Fruit fly (Drosophila melanogaster) whole organism, embryonic: Measurements from ENCODE around the gene CG4658.

Source experiments
- CG10267 ChIP-seq: fragments of 200-800 bp; sonication (Bioruptor generic); optimal IDR thresholded peaks from 2 replicates; lab custom pipeline; 2018; ENCODE audit warnings: missing biosample characterization, mild to moderate bottlenecking, missing genetic modification characterization, moderate library complexity
- CG10431 ChIP-seq: fragments of 200-800 bp; sonication (Bioruptor generic); optimal IDR thresholded peaks from 3 replicates; lab custom pipeline; 2018; ENCODE audit warnings: missing biosample characterization, mild to moderate bottlenecking, missing genetic modification characterization
- CG10462 ChIP-seq: fragments of 200-800 bp; sonication (Bioruptor generic); optimal IDR thresholded peaks from 2 replicates; lab custom pipeline; 2016; ENCODE audit warnings: missing biosample characterization, missing genetic modification characterization
- CG12104 ChIP-seq: fragments of 200-800 bp; sonication (Bioruptor generic); optimal IDR thresholded peaks from 3 replicates; lab custom pipeline; 2016; ENCODE audit warnings: missing biosample characterization, missing genetic modification characterization
- CG12236 ChIP-seq: fragments of 200-800 bp; sonication (Bioruptor generic); optimal IDR thresholded peaks from 2 replicates; lab custom pipeline; 2016; ENCODE audit warnings: missing biosample characterization, missing genetic modification characterization
- CG1233 ChIP-seq: fragments of 200-800 bp; sonication (Bioruptor generic); optimal IDR thresholded peaks from 4 replicates; lab custom pipeline; 2018; ENCODE audit warnings: missing biosample characterization, mild to moderate bottlenecking, missing genetic modification characterization
- CG13894 ChIP-seq: fragments of 200-800 bp; sonication (Bioruptor generic); optimal IDR thresholded peaks from 3 replicates; lab custom pipeline; 2018; ENCODE audit warnings: missing biosample characterization, mild to moderate bottlenecking, missing genetic modification characterization, moderate library complexity
- CG14050 ChIP-seq: fragments of 200-800 bp; sonication (Bioruptor generic); IDR thresholded peaks from 3 replicates; pipeline ENCODE4 v1.3.6; 2022; ENCODE audit warnings: missing biosample characterization, missing genetic modification characterization
- CG1602 ChIP-seq: fragments of 200-800 bp; sonication (Bioruptor generic); optimal IDR thresholded peaks from 3 replicates; lab custom pipeline; 2016; ENCODE audit warnings: missing biosample characterization, missing genetic modification characterization
- CG16813 ChIP-seq: fragments of 200-800 bp; sonication (Bioruptor generic); IDR thresholded peaks from 3 replicates; pipeline ENCODE4 v1.3.6; 2022; ENCODE audit warnings: missing biosample characterization, missing genetic modification characterization; ENCODE audit not compliant: partially characterized antibody
- CG18476 ChIP-seq: fragments of 200-800 bp; sonication (Bioruptor generic); optimal IDR thresholded peaks from 2 replicates; lab custom pipeline; 2016; ENCODE audit warnings: missing biosample characterization, mild to moderate bottlenecking, missing genetic modification characterization
- CG2129 ChIP-seq: fragments of 200-800 bp; sonication (Bioruptor generic); IDR thresholded peaks from 2 replicates; pipeline ENCODE4 v1.3.6; 2022; ENCODE audit warnings: missing biosample characterization, missing genetic modification characterization; ENCODE audit not compliant: partially characterized antibody
- CG3163 ChIP-seq: fragments of 200-800 bp; sonication (Bioruptor generic); optimal IDR thresholded peaks from 3 replicates; lab custom pipeline; 2016; ENCODE audit warnings: missing biosample characterization, missing genetic modification characterization
- CG32532 ChIP-seq: fragments of 200-800 bp; sonication (Bioruptor generic); IDR thresholded peaks from 2 replicates; pipeline ENCODE4 v1.3.6; 2022; ENCODE audit warnings: missing biosample characterization, missing genetic modification characterization
- CG6683 ChIP-seq: fragments of 200-800 bp; sonication (Bioruptor generic); optimal IDR thresholded peaks from 2 replicates; lab custom pipeline; 2017; ENCODE audit warnings: missing biosample characterization, mild to moderate bottlenecking, missing genetic modification characterization, missing genetic modification reagents
- CG6854 ChIP-seq: fragments of 200-800 bp; sonication (Bioruptor generic); optimal IDR thresholded peaks from 3 replicates; lab custom pipeline; 2017; ENCODE audit warnings: missing biosample characterization, mild to moderate bottlenecking, missing genetic modification characterization
- CG7556 ChIP-seq: fragments of 200-800 bp; sonication (Bioruptor generic); optimal IDR thresholded peaks from 2 replicates; lab custom pipeline; 2017; ENCODE audit warnings: missing biosample characterization, mild to moderate bottlenecking, missing genetic modification characterization
- CG7745 ChIP-seq: fragments of 200-800 bp; sonication (Bioruptor generic); optimal IDR thresholded peaks from 2 replicates; lab custom pipeline; 2018; ENCODE audit warnings: missing biosample characterization, mild to moderate bottlenecking, missing genetic modification characterization, moderate library complexity
- CG9215 ChIP-seq: fragments of 200-800 bp; sonication (Bioruptor generic); IDR thresholded peaks from 2 replicates; pipeline ENCODE4 v1.3.6; 2022; ENCODE audit warnings: missing biosample characterization, missing genetic modification characterization
- CG9437 ChIP-seq: fragments of 200-800 bp; sonication (Bioruptor generic); optimal IDR thresholded peaks from 2 replicates; lab custom pipeline; 2018; ENCODE audit warnings: missing biosample characterization, mild to moderate bottlenecking, missing genetic modification characterization
- Dll ChIP-seq: fragments of 200-800 bp; sonication (Bioruptor generic); IDR thresholded peaks from 4 replicates; pipeline ENCODE4 v1.3.6; 2022; ENCODE audit warnings: missing biosample characterization, missing genetic modification characterization; ENCODE audit not compliant: partially characterized antibody
- Doc2 ChIP-seq: fragments of 200-800 bp; sonication (Bioruptor generic); IDR thresholded peaks from 2 replicates; pipeline ENCODE4 v1.3.6; 2022; ENCODE audit warnings: missing biosample characterization, missing genetic modification characterization
- Doc3 ChIP-seq: fragments of 200-800 bp; sonication (Bioruptor generic); IDR thresholded peaks from 3 replicates; pipeline ENCODE4 v1.3.6; 2022; ENCODE audit warnings: missing biosample characterization, missing genetic modification characterization; ENCODE audit not compliant: partially characterized antibody
- ERR ChIP-seq: fragments of 200-800 bp; sonication (Bioruptor generic); optimal IDR thresholded peaks from 2 replicates; lab custom pipeline; 2016; ENCODE audit warnings: missing biosample characterization, missing genetic modification characterization
- H2.0 ChIP-seq: fragments of 200-800 bp; sonication (Bioruptor generic); IDR thresholded peaks from 2 replicates; pipeline ENCODE4 v1.3.6; 2022; ENCODE audit warnings: missing biosample characterization, missing genetic modification characterization
- Hr51 ChIP-seq, 2 experiments: fragments of 200-800 bp; sonication (Bioruptor generic); optimal IDR thresholded peaks; 2 replicates in 1 of 2; 3 replicates in 1 of 2; lab custom pipeline; 2016 to 2018; ENCODE audit warnings: missing biosample characterization in 2 of 2, missing genetic modification characterization in 2 of 2, mild to moderate bottlenecking in 1 of 2, moderate library complexity in 1 of 2
- Jarid2 ChIP-seq: fragments of 200-800 bp; sonication (Bioruptor generic); optimal IDR thresholded peaks from 3 replicates; lab custom pipeline; 2017; ENCODE audit warnings: mild to moderate bottlenecking, missing biosample characterization, missing genetic modification reagents, missing genetic modification characterization
- Mrtf ChIP-seq: fragments of 200-800 bp; sonication (Bioruptor generic); IDR thresholded peaks from 3 replicates; pipeline ENCODE4 v1.3.6; 2022; ENCODE audit warnings: missing biosample characterization, missing genetic modification characterization
- NC2β ChIP-seq: fragments of 200-800 bp; sonication (Bioruptor generic); optimal IDR thresholded peaks from 2 replicates; lab custom pipeline; 2016; ENCODE audit warnings: missing biosample characterization, missing genetic modification characterization
- Nf-YC ChIP-seq: fragments of 200-800 bp; optimal IDR thresholded peaks from 3 replicates; lab custom pipeline; 2019; ENCODE audit warnings: missing biosample characterization, mild to moderate bottlenecking, missing genetic modification characterization, moderate library complexity
- Pdp1 ChIP-seq, 2 experiments: fragments of 200-800 bp; sonication (Bioruptor generic); optimal IDR thresholded peaks; 3 replicates each; lab custom pipeline; 2016; ENCODE audit warnings: missing biosample characterization in 2 of 2, missing genetic modification characterization in 2 of 2, mild to moderate bottlenecking in 1 of 2, moderate library complexity in 1 of 2
- Sry-β ChIP-seq: fragments of 200-800 bp; sonication (Bioruptor generic); optimal IDR thresholded peaks from 2 replicates; lab custom pipeline; 2018; ENCODE audit warnings: missing biosample characterization, mild to moderate bottlenecking, missing genetic modification characterization, moderate library complexity
- abd-A ChIP-seq: fragments of 200-800 bp; sonication (Bioruptor generic); optimal IDR thresholded peaks from 3 replicates; lab custom pipeline; 2019; ENCODE audit warnings: missing biosample characterization, mild to moderate bottlenecking, missing genetic modification characterization, moderate library complexity
- danr ChIP-seq: fragments of 200-800 bp; sonication (Bioruptor generic); IDR thresholded peaks from 2 replicates; pipeline ENCODE4 v1.3.6; 2022; ENCODE audit warnings: missing biosample characterization, missing genetic modification characterization
- emc ChIP-seq: fragments of 200-800 bp; sonication (Bioruptor generic); optimal IDR thresholded peaks from 2 replicates; lab custom pipeline; 2016; ENCODE audit warnings: missing biosample characterization, missing genetic modification characterization
- fd102C ChIP-seq: fragments of 200-800 bp; sonication (Bioruptor generic); optimal IDR thresholded peaks from 2 replicates; lab custom pipeline; 2018; ENCODE audit warnings: missing biosample characterization, mild to moderate bottlenecking, missing genetic modification characterization, moderate library complexity
- fu2 ChIP-seq: fragments of 200-800 bp; sonication (Bioruptor generic); optimal IDR thresholded peaks from 2 replicates; lab custom pipeline; 2016; ENCODE audit warnings: missing biosample characterization, missing genetic modification characterization
- gsb-n ChIP-seq: fragments of 200-800 bp; sonication (Bioruptor generic); optimal IDR thresholded peaks from 3 replicates; lab custom pipeline; 2018; ENCODE audit warnings: missing biosample characterization, mild to moderate bottlenecking, missing genetic modification characterization
- gt ChIP-seq: fragments of 200-800 bp; sonication (Bioruptor generic); IDR thresholded peaks from 2 replicates; pipeline ENCODE4 v1.3.6; 2022; ENCODE audit warnings: missing biosample characterization, missing genetic modification characterization
- kah ChIP-seq: fragments of 200-800 bp; sonication (Bioruptor generic); optimal IDR thresholded peaks from 2 replicates; lab custom pipeline; 2018; ENCODE audit warnings: missing biosample characterization, mild to moderate bottlenecking, missing genetic modification characterization
- lbe ChIP-seq: fragments of 200-800 bp; sonication (Bioruptor generic); optimal IDR thresholded peaks from 2 replicates; lab custom pipeline; 2016; ENCODE audit warnings: missing biosample characterization, mild to moderate bottlenecking, missing genetic modification characterization
- nerfin-1 ChIP-seq: fragments of 200-800 bp; sonication (Bioruptor generic); optimal IDR thresholded peaks from 3 replicates; lab custom pipeline; 2019; ENCODE audit warnings: missing biosample characterization, mild to moderate bottlenecking, missing genetic modification characterization, moderate library complexity
- phol ChIP-seq: fragments of 200-800 bp; sonication (Bioruptor generic); optimal IDR thresholded peaks from 3 replicates; lab custom pipeline; 2018; ENCODE audit warnings: missing biosample characterization, mild to moderate bottlenecking, missing genetic modification characterization, moderate library complexity
- pnt ChIP-seq: fragments of 200-800 bp; sonication (Bioruptor generic); optimal IDR thresholded peaks from 3 replicates; lab custom pipeline; 2016; ENCODE audit warnings: missing biosample characterization, missing genetic modification characterization
- sim ChIP-seq: fragments of 200-800 bp; sonication (Bioruptor generic); IDR thresholded peaks from 2 replicates; pipeline ENCODE4 v1.3.6; 2022; ENCODE audit warnings: missing biosample characterization, missing genetic modification characterization
- sqz ChIP-seq: fragments of 200-800 bp; sonication (Bioruptor generic); optimal IDR thresholded peaks from 3 replicates; lab custom pipeline; 2018; ENCODE audit warnings: missing biosample characterization, mild to moderate bottlenecking, missing genetic modification characterization
- stwl ChIP-seq: fragments of 200-800 bp; sonication (Bioruptor generic); optimal IDR thresholded peaks from 3 replicates; lab custom pipeline; 2018; ENCODE audit warnings: missing biosample characterization, mild to moderate bottlenecking, missing genetic modification characterization, moderate library complexity
- tx ChIP-seq: fragments of 200-800 bp; sonication (Bioruptor generic); optimal IDR thresholded peaks from 2 replicates; lab custom pipeline; 2016; ENCODE audit warnings: missing biosample characterization, missing genetic modification characterization
- wor ChIP-seq: fragments of 200-800 bp; sonication (Bioruptor generic); IDR thresholded peaks from 2 replicates; pipeline ENCODE4 v1.3.6; 2022; ENCODE audit warnings: missing biosample characterization, missing genetic modification characterization
- yki ChIP-seq: fragments of >200 bp; optimal IDR thresholded peaks from 3 replicates; lab custom pipeline; 2018

The CG4658 gene

dm6 chr2L:10003593-10003992 lies 46.7 kb downstream of the CG4658 start, which contains the start of gene Ndf (continued):
- no peak for TF ChIP-seq wor
- peak; percentile 41 for TF ChIP-seq CG2129 (GFP tag; lab: Robert Waterston, UW)
- TF ChIP-seq stwl (tag; lab: Kevin White, UChicago), result peak; percentile 93
- peak; percentile 40 for TF ChIP-seq CG1602 (GFP tag; lab: Kevin White, UChicago)
- no peak for TF ChIP-seq CG10462 (GFP tag; lab: Kevin White, UChicago)
- peak; percentile 41 for TF ChIP-seq ERR
- TF ChIP-seq CG9215 (GFP tag; lab: Robert Waterston, UW), result peak; percentile 63
- peak; percentile 15 for TF ChIP-seq pnt (GFP tag; lab: Kevin White, UChicago)
- no peak for TF ChIP-seq danr (GFP tag; lab: Robert Waterston, UW)
- peak; percentile 92 for TF ChIP-seq CG9437 (GFP tag; lab: Kevin White, UChicago)
- peak; percentile 57 for TF ChIP-seq Nf-YC (tag; lab: Kevin White, UChicago)
- peak; percentile 69 for TF ChIP-seq NC2β
- TF ChIP-seq CG14050 (GFP tag; lab: Robert Waterston, UW), result peak; percentile 48; the same call in 2 of the 3 replicates
- peak; percentile 18 for TF ChIP-seq Sry-β
- no peak for TF ChIP-seq fu2 (GFP tag; lab: Kevin White, UChicago)
- peak; percentile 78 for TF ChIP-seq CG16813
- TF ChIP-seq tx (GFP tag; lab: Kevin White, UChicago), result peak; percentile 41
- TF ChIP-seq CG12104 (GFP tag; lab: Kevin White, UChicago), result peak; percentile 51
- no peak for TF ChIP-seq sim
- peak; percentile 43 to 62 for TF ChIP-seq Hr51 (GFP tag; optimal IDR thresholded peaks at IDR 0.05; lab: Kevin White, UChicago)
- peak; percentile 98 for TF ChIP-seq CG10267 (tag; lab: Kevin White, UChicago)
- TF ChIP-seq CG13894 (tag; lab: Kevin White, UChicago), result peak; percentile 15
- TF ChIP-seq kah (GFP tag; lab: Kevin White, UChicago), result no peak
- TF ChIP-seq abd-A (tag; lab: Kevin White, UChicago), result no peak
- peak; percentile 83 for TF ChIP-seq CG32532 (GFP tag; lab: Robert Waterston, UW)
- peak; percentile 0 for TF ChIP-seq CG10431 (GFP tag; lab: Kevin White, UChicago)
- TF ChIP-seq CG3163 (GFP tag; lab: Kevin White, UChicago), result no peak
- TF ChIP-seq emc (GFP tag; lab: Kevin White, UChicago), result no peak
- TF ChIP-seq CG7556, result peak; percentile 41
- TF ChIP-seq Jarid2 (GFP tag; lab: Kevin White, UChicago), result no peak
- TF ChIP-seq gsb-n (tag; lab: Kevin White, UChicago), result peak; percentile 71
- peak; percentile 32 for TF ChIP-seq sqz (GFP tag; lab: Kevin White, UChicago)
- TF ChIP-seq phol (tag; lab: Kevin White, UChicago), result peak; percentile 100
- no peak for TF ChIP-seq CG6854
- TF ChIP-seq CG7745, result peak; percentile 28
- TF ChIP-seq Dll (GFP tag; lab: Robert Waterston, UW), result peak; percentile 72
- peak; percentile 75 for TF ChIP-seq CG1233 (GFP tag; lab: Kevin White, UChicago)
- TF ChIP-seq CG18476 (GFP tag; lab: Kevin White, UChicago), result peak; percentile 43
- TF ChIP-seq CG6683 (GFP tag; lab: Kevin White, UChicago), result peak; percentile 9
- peak; percentile 57; the same call in 2 of the 3 replicates for TF ChIP-seq Doc3
- TF ChIP-seq Doc2, result no peak
- TF ChIP-seq Mrtf (GFP tag; lab: Robert Waterston, UW), result peak; percentile 28; the same call in 1 of the 3 replicates
- TF ChIP-seq lbe, result peak; percentile 15
- no peak for TF ChIP-seq yki (lab: Kevin White, UChicago)
- TF ChIP-seq CG12236 (GFP tag; lab: Kevin White, UChicago), result no peak
- TF ChIP-seq H2.0, result peak; percentile 39; the same call in 1 of the 2 replicates
- TF ChIP-seq nerfin-1, result peak; percentile 8
- peak; percentile 33 for TF ChIP-seq fd102C (GFP tag; lab: Kevin White, UChicago)
- no peak for TF ChIP-seq gt
- TF ChIP-seq Pdp1 (GFP tag; optimal IDR thresholded peaks at IDR 0.05; lab: Kevin White, UChicago), result peak; percentile 67 to 72
